Worm (Caenorhabditis elegans): ENCODE data around the gene K02C4.2.

- no peak for TF ChIP-seq B0310.2 (tag; optimal IDR thresholded peaks at IDR 0.05)
- TF ChIP-seq ama-1 (optimal IDR thresholded peaks at IDR 0.05), result no peak
- TF ChIP-seq pes-1 (GFP tag; IDR thresholded peaks at IDR 0.05), result no peak
- no peak for TF ChIP-seq sea-1 (GFP tag; conservative IDR thresholded peaks at IDR 0.05)
- no peak for TF ChIP-seq tbx-37 (GFP tag; conservative IDR thresholded peaks at IDR 0.05)
- TF ChIP-seq ceh-13 (GFP tag; optimal IDR thresholded peaks at IDR 0.05), result no peak
- TF ChIP-seq flt-1 (GFP tag; IDR thresholded peaks at IDR 0.05), result no peak
- TF ChIP-seq tbx-11 (GFP tag; IDR thresholded peaks at IDR 0.05), result no peak
- no peak for TF ChIP-seq hmg-4 (GFP tag; optimal IDR thresholded peaks at IDR 0.05)
- no peak for TF ChIP-seq aly-1 (tag; optimal IDR thresholded peaks at IDR 0.05)
- no peak for TF ChIP-seq ceh-36 (tag; optimal IDR thresholded peaks at IDR 0.05)
Measured at ce11 chrII:8112063-8112462, 36.5 kb downstream of the K02C4.2 start, which contains the start of gene lron-4.

Measured in whole organism, early embryonic.